Worm (Caenorhabditis elegans): ENCODE results near the gene E02C12.8.
A peak's percentile ranks its signal among the peaks of the same experiment; 100 is the strongest.

E02C12.8 gene

DNA sequence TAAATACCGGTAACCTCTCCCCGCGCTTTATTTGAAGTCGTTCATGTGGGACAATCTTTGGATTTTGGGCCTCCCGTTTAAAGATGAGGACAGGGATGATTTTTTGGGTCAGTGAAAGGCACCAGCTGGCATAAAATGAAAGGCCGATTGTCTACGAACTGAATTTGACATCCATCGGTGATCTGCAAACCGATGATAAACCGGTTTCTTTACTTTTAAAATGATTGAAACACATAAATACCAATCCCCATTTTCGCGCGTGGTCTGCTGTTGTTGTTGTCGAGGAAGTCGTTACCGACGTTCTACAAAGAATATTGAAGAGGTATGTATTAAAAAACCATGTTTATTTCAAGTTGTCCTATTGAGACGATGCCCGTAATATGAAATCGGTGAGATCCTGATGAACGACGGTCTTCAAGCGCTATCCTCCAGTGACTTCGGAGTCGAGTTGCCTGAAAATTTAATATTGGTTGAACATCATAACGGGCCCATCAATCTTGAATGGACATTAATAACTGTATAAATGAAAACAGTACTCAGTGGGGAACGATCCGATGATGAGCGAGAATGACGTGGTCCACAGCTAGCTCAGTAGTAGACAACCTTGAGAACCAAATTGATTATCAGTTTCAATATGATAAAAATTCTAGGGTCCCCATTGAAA, 30.3 kb downstream of the E02C12.8 start (continued):
- TF ChIP-seq ets-4 (GFP tag; optimal IDR thresholded peaks at IDR 0.05) = no peak
- TF ChIP-seq fkh-3 (tag; optimal IDR thresholded peaks at IDR 0.05) = no peak
- TF ChIP-seq lag-1 (GFP tag; IDR thresholded peaks at IDR 0.05) = no peak
- TF ChIP-seq hrde-1 (tag; optimal IDR thresholded peaks at IDR 0.05; ENCODE audit: borderline replicate concordance) = peak; percentile 44
- no peak for TF ChIP-seq mes-4 (tag; optimal IDR thresholded peaks at IDR 0.05)
- TF ChIP-seq ZK185.1 (tag; optimal IDR thresholded peaks at IDR 0.05; ENCODE audit: poor library complexity, severe bottlenecking) = peak; percentile 51
- no peak for TF ChIP-seq ceh-27 (GFP tag; optimal IDR thresholded peaks at IDR 0.05)
- no peak for TF ChIP-seq F57C9.4 (tag; optimal IDR thresholded peaks at IDR 0.05)
- no peak; the same call in 1 of the 2 replicates for TF ChIP-seq madf-8 (GFP tag; conservative IDR thresholded peaks at IDR 0.05)
- TF ChIP-seq pbrm-1 (GFP tag; IDR thresholded peaks at IDR 0.05) = peak; percentile 74
- no peak for TF ChIP-seq die-1 (tag; optimal IDR thresholded peaks at IDR 0.05)
- TF ChIP-seq F39B2.1 (GFP tag; IDR thresholded peaks at IDR 0.05) = no peak
- no peak for TF ChIP-seq madf-10 (tag; optimal IDR thresholded peaks at IDR 0.05)
- TF ChIP-seq rcor-1 (GFP tag; IDR thresholded peaks at IDR 0.05) = peak; percentile 62; the same call in 1 of the 2 replicates
- no peak for TF ChIP-seq somi-1 (GFP tag; optimal IDR thresholded peaks at IDR 0.05)
- TF ChIP-seq cebp-2 (GFP tag; IDR thresholded peaks at IDR 0.05) = peak; percentile 74; the same call in 1 of the 2 replicates
- TF ChIP-seq egrh-3 (GFP tag; IDR thresholded peaks at IDR 0.05) = peak; percentile 31; the same call in 1 of the 2 replicates
- TF ChIP-seq pha-4 (tag; optimal IDR thresholded peaks at IDR 0.05) = no peak
- peak; percentile 90 for TF ChIP-seq madf-3 (GFP tag; IDR thresholded peaks at IDR 0.05)
- TF ChIP-seq ztf-25 (GFP tag; IDR thresholded peaks at IDR 0.05) = no peak
- peak; percentile 86 for TF ChIP-seq nfyb-1 (GFP tag; IDR thresholded peaks at IDR 0.05)
- TF ChIP-seq F55B11.4 (tag; optimal IDR thresholded peaks at IDR 0.05; ENCODE audit: borderline replicate concordance, insufficient read depth) = no peak
- TF ChIP-seq sdz-38 (tag; optimal IDR thresholded peaks at IDR 0.05) = no peak
- TF ChIP-seq cebp-1 (GFP tag; IDR thresholded peaks at IDR 0.05) = peak; percentile 49; the same call in 1 of the 2 replicates
- TF ChIP-seq cebp-1 (tag; optimal IDR thresholded peaks at IDR 0.05) = peak; percentile 7
- no peak for TF ChIP-seq F10E7.11 (tag; optimal IDR thresholded peaks at IDR 0.05)
- TF ChIP-seq dox-1 (GFP tag; IDR thresholded peaks at IDR 0.05) = peak; percentile 91
- TF ChIP-seq lin-35 (GFP tag; optimal IDR thresholded peaks at IDR 0.05) = no peak
- no peak for TF ChIP-seq nhr-90 (tag; optimal IDR thresholded peaks at IDR 0.05)
- no peak for TF ChIP-seq aptf-2 (GFP tag; conservative IDR thresholded peaks at IDR 0.05)
- no peak for TF ChIP-seq nfya-1 (tag; optimal IDR thresholded peaks at IDR 0.05; ENCODE audit: borderline replicate concordance, insufficient read depth)
- TF ChIP-seq D2030.7 (GFP tag; IDR thresholded peaks at IDR 0.05) = peak; percentile 49; the same call in 1 of the 2 replicates
- no peak for TF ChIP-seq nfya-2 (GFP tag; IDR thresholded peaks at IDR 0.05)
- TF ChIP-seq snpc-3.4 (tag; optimal IDR thresholded peaks at IDR 0.05) = no peak
- peak; percentile 56 for TF ChIP-seq nhr-27 (tag; optimal IDR thresholded peaks at IDR 0.05)
- TF ChIP-seq mel-28 (tag; optimal IDR thresholded peaks at IDR 0.05; ENCODE audit: borderline replicate concordance) = no peak
- TF ChIP-seq xnd-1 (tag; optimal IDR thresholded peaks at IDR 0.05) = no peak
- TF ChIP-seq attf-6 (GFP tag; IDR thresholded peaks at IDR 0.05) = peak; percentile 33
- TF ChIP-seq dpff-1 (tag; optimal IDR thresholded peaks at IDR 0.05) = no peak
- peak; percentile 50 for TF ChIP-seq Y56A3A.18 (GFP tag; IDR thresholded peaks at IDR 0.05)
- TF ChIP-seq atf-7 (tag; optimal IDR thresholded peaks at IDR 0.05) = peak; percentile 47
- peak; percentile 34; the same call in 1 of the 2 replicates for TF ChIP-seq egl-44 (GFP tag; IDR thresholded peaks at IDR 0.05)
- no peak for TF ChIP-seq efl-1 (GFP tag; optimal IDR thresholded peaks at IDR 0.05)
- peak; percentile 59 for TF ChIP-seq madf-6 (GFP tag; IDR thresholded peaks at IDR 0.05)
- TF ChIP-seq sea-2 (GFP tag; IDR thresholded peaks at IDR 0.05) = no peak
- peak; percentile 21; the same call in 1 of the 2 replicates for TF ChIP-seq let-526 (GFP tag; IDR thresholded peaks at IDR 0.05)
- TF ChIP-seq lsl-1 (GFP tag; optimal IDR thresholded peaks at IDR 0.05) = peak; percentile 32

Measured in whole organism, young adult.